Worm (Caenorhabditis elegans) whole organism, young adult: ENCODE results near the gene C29F9.6.

Experiments used
- akir-1 ChIP-seq: fragments of 200-800 bp; sonication (Bioruptor generic); optimal IDR thresholded peaks from 2 replicates; lab custom pipeline; 2018; ENCODE audit warnings: mild to moderate bottlenecking, missing genetic modification characterization, moderate library complexity, missing compliant biosample characterization
- chd-7 ChIP-seq: sonication (generic microtip); optimal IDR thresholded peaks from 2 replicates; lab custom pipeline; 2016; ENCODE audit warnings: mild to moderate bottlenecking, missing genetic modification characterization, moderate library complexity, missing compliant biosample characterization
- tbp1 ChIP-seq: fragments of 200-800 bp; sonication (Bioruptor generic); optimal IDR thresholded peaks from 2 replicates; lab custom pipeline; 2018; ENCODE audit warnings: mild to moderate bottlenecking, missing genetic modification characterization, missing compliant biosample characterization
- tbx-9 ChIP-seq: sonication (generic microtip); optimal IDR thresholded peaks from 2 replicates; lab custom pipeline; 2016; ENCODE audit warnings: borderline replicate concordance, missing genetic modification characterization, inconsistent platforms, missing compliant biosample characterization
- ztf-28 ChIP-seq: fragments of 200-800 bp; sonication (Bioruptor generic); IDR thresholded peaks from 2 replicates; pipeline ENCODE4 v1.3.6; 2022; ENCODE audit warnings: missing genetic modification reagents, missing genetic modification characterization, missing compliant biosample characterization

- TF ChIP-seq ztf-28 (GFP tag; lab: Robert Waterston, UW) (no peak), tbp1 (GFP tag; lab: Kevin White, UChicago) (no peak), tbx-9 (tag; lab: Kevin White, UChicago) (no peak), chd-7 (no peak), akir-1 (GFP tag; lab: Kevin White, UChicago) (no peak)
Observed at ce11 chrIII:84372-84771, 30.3 kb upstream of the C29F9.6 start.
